Worm (Caenorhabditis elegans) whole organism, late embryonic: ENCODE measurements around the gene tbce-1.

Source experiments
- F13H6.1 ChIP-seq: sonication (generic microtip); optimal IDR thresholded peaks from 2 replicates; lab custom pipeline; 2016; ENCODE audit warnings: missing genetic modification characterization, missing compliant biosample characterization
- K09A11.1 ChIP-seq: sonication (generic microtip); optimal IDR thresholded peaks from 2 replicates; lab custom pipeline; 2017; ENCODE audit warnings: antibody characterized with exemption, mild to moderate bottlenecking, missing genetic modification characterization, missing compliant biosample characterization; ENCODE audit not compliant: insufficient read depth
- T23F11.4 ChIP-seq: fragments of 200-800 bp; sonication (Bioruptor generic); optimal IDR thresholded peaks from 2 replicates; lab custom pipeline; 2018; ENCODE audit warnings: mild to moderate bottlenecking, missing genetic modification characterization, missing compliant biosample characterization
- Y22D7AL.16 ChIP-seq: sonication (generic microtip); optimal IDR thresholded peaks from 2 replicates; lab custom pipeline; 2016; ENCODE audit warnings: missing genetic modification characterization, missing compliant biosample characterization
- ahr-1 ChIP-seq: sonication (generic microtip); optimal IDR thresholded peaks from 2 replicates; lab custom pipeline; 2016; ENCODE audit warnings: missing genetic modification characterization, missing compliant biosample characterization
- ama-1 ChIP-seq: fragments of 150-350 bp; optimal IDR thresholded peaks from 2 replicates; lab custom pipeline; 2014
- ceh-14 ChIP-seq: sonication (generic microtip); optimal IDR thresholded peaks from 2 replicates; lab custom pipeline; 2016; ENCODE audit warnings: missing genotype, missing genetic modification characterization, missing compliant biosample characterization
- ceh-24 ChIP-seq: sonication (generic microtip); optimal IDR thresholded peaks from 2 replicates; lab custom pipeline; 2016; ENCODE audit warnings: mild to moderate bottlenecking, missing genetic modification characterization, missing compliant biosample characterization
- ceh-30 ChIP-seq: fragments of 150-350 bp; optimal IDR thresholded peaks from 2 replicates; lab custom pipeline; 2014; ENCODE audit warnings: missing biosample characterization, missing genetic modification characterization
- ceh-31 ChIP-seq: sonication (generic microtip); optimal IDR thresholded peaks from 2 replicates; lab custom pipeline; 2016; ENCODE audit warnings: missing genetic modification characterization, missing compliant biosample characterization
- ceh-34 ChIP-seq: sonication (generic microtip); optimal IDR thresholded peaks from 2 replicates; lab custom pipeline; 2016; ENCODE audit warnings: mild to moderate bottlenecking, missing genetic modification characterization, missing compliant biosample characterization
- ceh-45 ChIP-seq: fragments of 200-800 bp; sonication (Bioruptor generic); IDR thresholded peaks from 2 replicates; pipeline ENCODE4 v1.3.6; 2022; ENCODE audit warnings: missing genetic modification reagents, missing genetic modification characterization, missing compliant biosample characterization
- ceh-48 ChIP-seq: sonication (generic microtip); optimal IDR thresholded peaks from 2 replicates; lab custom pipeline; 2016; ENCODE audit warnings: missing genetic modification characterization, inconsistent platforms, missing compliant biosample characterization
- ceh-6 ChIP-seq: fragments of 200-800 bp; sonication (Bioruptor generic); optimal IDR thresholded peaks from 2 replicates; lab custom pipeline; 2018; ENCODE audit warnings: mild to moderate bottlenecking, missing genetic modification characterization, missing compliant biosample characterization
- ceh-9 ChIP-seq: sonication (generic microtip); optimal IDR thresholded peaks from 2 replicates; lab custom pipeline; 2016; ENCODE audit warnings: mild to moderate bottlenecking, missing genetic modification characterization, inconsistent platforms, missing compliant biosample characterization
- dmd-4 ChIP-seq: sonication (generic microtip); optimal IDR thresholded peaks from 2 replicates; lab custom pipeline; 2016; ENCODE audit warnings: borderline replicate concordance, missing genetic modification characterization, missing compliant biosample characterization
- dve-1 ChIP-seq: sonication (generic microtip); optimal IDR thresholded peaks from 2 replicates; lab custom pipeline; 2017; ENCODE audit warnings: antibody characterized with exemption, mild to moderate bottlenecking, missing genetic modification characterization, missing compliant biosample characterization
- elt-4 ChIP-seq: sonication (generic microtip); optimal IDR thresholded peaks from 2 replicates; lab custom pipeline; 2016; ENCODE audit warnings: missing genetic modification characterization, missing compliant biosample characterization
- eyg-1 ChIP-seq: sonication (generic microtip); optimal IDR thresholded peaks from 2 replicates; lab custom pipeline; 2016; ENCODE audit warnings: missing genotype, missing genetic modification characterization, missing compliant biosample characterization
- fax-1 ChIP-seq: sonication (generic microtip); optimal IDR thresholded peaks from 2 replicates; lab custom pipeline; 2016; ENCODE audit warnings: missing genotype, missing genetic modification characterization, missing compliant biosample characterization
- fkh-10 ChIP-seq: fragments of 150-350 bp; optimal IDR thresholded peaks from 2 replicates; lab custom pipeline; 2014; ENCODE audit warnings: missing biosample characterization, missing genetic modification reagents, missing genetic modification characterization
- fkh-6 ChIP-seq: sonication (generic microtip); optimal IDR thresholded peaks from 2 replicates; lab custom pipeline; 2016; ENCODE audit warnings: missing genetic modification characterization, missing compliant biosample characterization
- gmeb-2 ChIP-seq: sonication (generic microtip); optimal IDR thresholded peaks from 2 replicates; lab custom pipeline; 2016; ENCODE audit warnings: missing genetic modification characterization, inconsistent platforms, missing compliant biosample characterization
- hlh-13 ChIP-seq: fragments of 200-800 bp; sonication (Bioruptor generic); optimal IDR thresholded peaks from 2 replicates; lab custom pipeline; 2018; ENCODE audit warnings: mild to moderate bottlenecking, missing genetic modification characterization, missing compliant biosample characterization
- hlh-15 ChIP-seq: sonication (generic microtip); optimal IDR thresholded peaks from 2 replicates; lab custom pipeline; 2016; ENCODE audit warnings: missing genetic modification characterization, missing compliant biosample characterization
- hlh-6 ChIP-seq: sonication (generic microtip); optimal IDR thresholded peaks from 2 replicates; lab custom pipeline; 2016; ENCODE audit warnings: missing genotype, missing genetic modification characterization, missing compliant biosample characterization
- hlh-8 ChIP-seq: sonication (generic microtip); optimal IDR thresholded peaks from 2 replicates; lab custom pipeline; 2016; ENCODE audit warnings: missing genotype, missing genetic modification characterization, missing compliant biosample characterization
- lin-11 ChIP-seq: fragments of 200-800 bp; sonication (Bioruptor generic); optimal IDR thresholded peaks from 2 replicates; lab custom pipeline; 2018; ENCODE audit warnings: mild to moderate bottlenecking, missing genetic modification characterization, missing compliant biosample characterization
- nfya-1 ChIP-seq: sonication (generic microtip); optimal IDR thresholded peaks from 2 replicates; lab custom pipeline; 2017; ENCODE audit warnings: missing genetic modification characterization, mild to moderate bottlenecking, missing compliant biosample characterization, antibody characterized with exemption, moderate library complexity
- nhr-232 ChIP-seq: sonication (generic microtip); optimal IDR thresholded peaks from 2 replicates; lab custom pipeline; 2016; ENCODE audit warnings: missing genetic modification characterization, missing compliant biosample characterization
- npax-4 ChIP-seq: sonication (generic microtip); optimal IDR thresholded peaks from 2 replicates; lab custom pipeline; 2016; ENCODE audit warnings: missing genetic modification characterization, missing compliant biosample characterization
- odd-2 ChIP-seq: sonication (generic microtip); optimal IDR thresholded peaks from 2 replicates; lab custom pipeline; 2017; ENCODE audit warnings: antibody characterized with exemption, mild to moderate bottlenecking, missing genetic modification characterization, missing compliant biosample characterization
- pat-9 ChIP-seq: fragments of 200-800 bp; sonication (Bioruptor generic); optimal IDR thresholded peaks from 2 replicates; lab custom pipeline; 2018; ENCODE audit warnings: mild to moderate bottlenecking, missing genetic modification characterization, moderate library complexity, missing compliant biosample characterization
- pha-4 ChIP-seq: fragments of 150-350 bp; optimal IDR thresholded peaks from 2 replicates; lab custom pipeline; 2018; ENCODE audit warnings: missing biosample characterization, missing genetic modification reagents, missing genetic modification characterization
- rnt-1 ChIP-seq: sonication (generic microtip); optimal IDR thresholded peaks from 2 replicates; lab custom pipeline; 2016; ENCODE audit warnings: missing genetic modification characterization, missing compliant biosample characterization
- sdc-2 ChIP-seq: sonication (generic microtip); optimal IDR thresholded peaks from 2 replicates; lab custom pipeline; 2016; ENCODE audit warnings: missing genotype, missing genetic modification characterization, missing compliant biosample characterization
- sox-2 ChIP-seq: fragments of 200-800 bp; sonication (Bioruptor generic); IDR thresholded peaks from 2 replicates; pipeline ENCODE4 v1.3.6; 2022; ENCODE audit warnings: missing genetic modification reagents, missing genetic modification characterization, missing compliant biosample characterization
- unc-42 ChIP-seq: sonication (generic microtip); optimal IDR thresholded peaks from 2 replicates; lab custom pipeline; 2016; ENCODE audit warnings: missing genotype, missing genetic modification characterization, missing compliant biosample characterization
- unc-86 ChIP-seq: sonication (generic microtip); optimal IDR thresholded peaks from 2 replicates; lab custom pipeline; 2016; ENCODE audit warnings: missing genetic modification characterization, missing compliant biosample characterization
- ztf-16 ChIP-seq: sonication (generic microtip); optimal IDR thresholded peaks from 2 replicates; lab custom pipeline; 2017; ENCODE audit warnings: missing genetic modification characterization, missing compliant biosample characterization

Gene tbce-1

DNA sequence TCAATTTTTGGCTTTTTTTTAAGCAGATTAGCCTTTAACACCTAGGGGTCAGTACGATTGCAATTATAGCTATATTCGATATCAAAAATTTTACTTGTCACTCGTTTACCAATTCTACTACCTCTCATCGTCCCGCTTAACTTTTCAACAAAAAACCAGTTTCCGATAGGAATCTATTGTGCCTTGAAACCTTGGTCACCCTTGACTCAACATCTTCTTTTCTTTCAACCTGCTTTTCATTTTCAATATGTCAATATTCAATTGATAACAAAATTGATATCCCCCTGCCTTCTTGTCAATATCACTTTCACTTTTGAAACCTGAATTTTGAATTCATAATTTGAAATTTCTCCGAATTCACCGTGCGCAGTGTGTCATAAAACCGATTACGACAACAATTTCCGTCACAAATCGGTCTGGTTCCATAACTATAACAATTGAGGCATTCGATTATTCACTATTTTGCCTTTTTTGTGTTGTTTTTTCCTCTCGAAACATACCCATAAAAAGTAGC, 8.2 kb downstream of the tbce-1 start:
- TF ChIP-seq fkh-10 (GFP tag; lab: Kevin White, UChicago) (no peak), rnt-1 (tag; lab: Kevin White, UChicago) (no peak), hlh-15 (no peak), unc-86 (tag; lab: Kevin White, UChicago) (no peak), fax-1 (tag; lab: Kevin White, UChicago) (no peak)

ce11 chrIV:8303668-8304067, 9.2 kb downstream of the tbce-1 start, which contains the start of gene vha-5:
Gene vha-5 (plus strand): TSS chrIV:8303968.
- no peak for TF ChIP-seq fax-1 (tag; lab: Kevin White, UChicago)
- TF ChIP-seq hlh-15: no peak
- no peak for TF ChIP-seq ahr-1
- TF ChIP-seq ceh-24 (tag; lab: Kevin White, UChicago): no peak
- TF ChIP-seq pha-4 (tag; lab: Kevin White, UChicago): no peak
- no peak for TF ChIP-seq F13H6.1 (tag; lab: Kevin White, UChicago)
- no peak for TF ChIP-seq ceh-14
- TF ChIP-seq, all 69 proteins: peak for 0

DNA sequence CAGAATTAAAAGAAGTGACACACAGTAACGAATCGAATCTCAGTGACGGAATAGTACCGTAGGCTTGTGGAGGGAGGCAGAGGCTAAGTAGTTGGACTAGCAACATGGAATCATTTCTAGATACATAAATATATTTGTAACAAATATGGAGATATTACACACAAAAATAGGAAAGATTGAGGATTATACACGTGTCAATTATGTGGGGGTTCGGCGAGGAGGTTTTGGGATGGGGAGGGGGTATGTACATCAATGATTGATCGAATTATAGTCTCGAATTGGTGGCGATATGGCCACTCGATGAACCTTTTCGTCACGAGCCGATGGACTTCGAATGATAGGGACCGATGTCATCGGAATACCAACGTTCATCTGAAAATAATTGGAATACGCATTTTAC, 12.9 kb downstream of the tbce-1 start:
- TF ChIP-seq elt-4 (tag; lab: Kevin White, UChicago) (no peak), Y22D7AL.16 (no peak), ceh-34 (no peak), eyg-1 (tag; lab: Kevin White, UChicago) (no peak), unc-42 (tag; lab: Kevin White, UChicago) (no peak), ztf-16 (tag; lab: Kevin White, UChicago) (no peak), odd-2 (tag; lab: Kevin White, UChicago) (no peak), ceh-9 (no peak)
- TF ChIP-seq, all 69 proteins: peak for 0

DNA sequence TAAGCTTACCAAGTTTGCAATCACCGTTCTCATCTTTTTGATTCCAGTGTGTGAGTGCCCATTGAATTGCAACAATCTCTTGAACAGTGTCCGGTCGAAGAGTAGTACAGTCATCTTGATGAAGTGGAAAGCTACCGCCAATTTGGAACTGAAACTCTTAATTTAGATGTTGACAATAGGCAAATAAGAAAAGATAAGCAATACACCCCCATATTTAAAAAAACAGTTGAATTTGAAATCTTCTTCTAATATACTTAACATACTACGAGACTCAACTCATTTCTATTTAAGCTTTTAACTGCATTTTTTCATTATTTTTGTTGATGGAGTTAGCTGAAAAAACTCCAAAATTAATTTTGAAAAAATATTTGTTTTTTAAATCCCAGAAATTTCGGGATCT, 17.6 kb downstream of the tbce-1 start:
- no peak for TF ChIP-seq ceh-6 (GFP tag; lab: Kevin White, UChicago)
- no peak for TF ChIP-seq dve-1 (tag; lab: Kevin White, UChicago)
- no peak for TF ChIP-seq elt-4 (tag; lab: Kevin White, UChicago)
- no peak for TF ChIP-seq K09A11.1 (tag; lab: Kevin White, UChicago)
- no peak for TF ChIP-seq fax-1 (tag; lab: Kevin White, UChicago)
- TF ChIP-seq ceh-48: no peak
- no peak for TF ChIP-seq hlh-8 (tag; lab: Kevin White, UChicago)
- no peak for TF ChIP-seq gmeb-2
- TF ChIP-seq nhr-232 (tag; lab: Kevin White, UChicago): no peak
- no peak for TF ChIP-seq fkh-10 (GFP tag; lab: Kevin White, UChicago)
- TF ChIP-seq ceh-45 (GFP tag; lab: Robert Waterston, UW): no peak
- TF ChIP-seq lin-11 (tag; lab: Kevin White, UChicago): no peak
- no peak for TF ChIP-seq T23F11.4 (GFP tag; lab: Kevin White, UChicago)
- no peak for TF ChIP-seq ceh-30
- TF ChIP-seq hlh-13: no peak
- TF ChIP-seq hlh-15: no peak

- TF ChIP-seq sdc-2: no peak
- no peak for TF ChIP-seq npax-4 (tag; lab: Kevin White, UChicago)
- no peak for TF ChIP-seq pat-9 (tag; lab: Kevin White, UChicago)
- no peak for TF ChIP-seq eyg-1 (tag; lab: Kevin White, UChicago)
- no peak for TF ChIP-seq nfya-1 (tag; lab: Kevin White, UChicago)
- no peak for TF ChIP-seq elt-4 (tag; lab: Kevin White, UChicago)
- TF ChIP-seq lin-11 (tag; lab: Kevin White, UChicago): no peak
- no peak for TF ChIP-seq sox-2 (GFP tag; lab: Robert Waterston, UW)
- no peak for TF ChIP-seq ceh-31
- no peak for TF ChIP-seq T23F11.4 (GFP tag; lab: Kevin White, UChicago)
- TF ChIP-seq ama-1 (lab: Kevin White, UChicago): no peak
- TF ChIP-seq fkh-6: no peak
- no peak for TF ChIP-seq dve-1 (tag; lab: Kevin White, UChicago)
- TF ChIP-seq dmd-4 (tag; lab: Kevin White, UChicago): no peak
- TF ChIP-seq hlh-6 (tag; lab: Kevin White, UChicago): no peak
- no peak for TF ChIP-seq unc-42 (tag; lab: Kevin White, UChicago)
- no peak for TF ChIP-seq rnt-1 (tag; lab: Kevin White, UChicago)
- no peak for TF ChIP-seq unc-86 (tag; lab: Kevin White, UChicago)
- TF ChIP-seq ceh-45 (GFP tag; lab: Robert Waterston, UW): no peak
- no peak for TF ChIP-seq hlh-15
Measured at ce11 chrIV:8312846-8313245, 18.4 kb downstream of the tbce-1 start, which contains the start of gene F35H10.10. Gene F35H10.10 (minus strand): TSS chrIV:8312946.
